Fruit fly (Drosophila melanogaster): ENCODE measurements around the gene tty.

The tty gene

DNA sequence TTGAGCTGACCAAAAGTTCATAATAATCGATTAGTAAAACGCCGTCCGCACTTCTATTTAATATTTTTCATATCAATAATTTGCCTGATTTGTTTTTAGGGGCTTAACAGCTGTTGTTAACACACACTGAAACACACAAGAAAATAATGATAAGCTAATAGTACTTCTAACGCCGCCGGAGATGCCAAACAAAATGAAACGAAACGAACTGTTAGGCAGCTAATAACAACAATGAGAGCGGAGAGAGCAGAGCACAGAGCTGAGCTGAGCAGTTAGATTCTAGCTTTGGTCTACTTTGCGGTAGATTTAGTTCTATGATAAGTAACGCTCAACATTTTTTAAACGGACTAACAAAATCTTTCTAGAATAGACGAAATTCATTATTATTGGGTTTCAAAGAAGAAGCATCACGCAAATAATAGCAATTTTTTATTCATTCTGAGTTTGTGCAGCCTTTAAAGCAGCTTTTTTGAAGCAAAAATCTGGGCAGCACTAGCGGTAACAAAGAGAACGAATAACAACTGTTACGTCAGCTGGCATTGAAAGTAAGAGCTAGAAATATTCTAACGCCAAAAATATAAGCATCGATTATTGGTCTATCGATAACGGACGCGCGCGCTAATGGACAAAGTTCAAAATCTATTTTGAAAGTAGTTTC is 32.9 kb downstream of the tty start, which contains the start of gene Abca3:
Gene Abca3, minus strand, starts transcription at position 181 of the 658 bp plus-strand sequence.
- TF ChIP-seq CG17801 (GFP tag; optimal IDR thresholded peaks at IDR 0.05; ENCODE audit: partially characterized antibody): peak; percentile 82

DNA sequence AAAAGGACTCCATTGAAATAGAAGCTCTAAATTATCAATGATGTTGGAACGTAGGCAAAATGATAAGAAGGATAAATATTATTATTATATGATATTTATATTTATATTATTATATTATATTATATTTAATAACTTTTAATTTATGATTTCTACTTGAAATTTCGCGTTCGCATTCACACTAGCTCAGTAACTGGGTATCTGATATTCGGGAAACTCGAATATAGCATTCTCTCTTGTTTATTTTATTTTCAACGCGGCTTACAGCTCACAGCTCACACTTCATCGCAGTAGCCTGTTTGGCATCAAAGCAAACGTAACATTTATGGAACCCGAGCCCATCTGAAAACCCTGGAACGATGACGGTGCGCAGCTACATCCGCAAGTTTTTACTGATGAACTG is 54.5 kb downstream of the tty start, which contains the start of gene CG1494:
Gene CG1494, plus strand, starts transcription at position 301 of the 400 bp plus-strand sequence.
- no peak for TF ChIP-seq CG17801 (GFP tag; optimal IDR thresholded peaks at IDR 0.05; ENCODE audit: partially characterized antibody)

DNA sequence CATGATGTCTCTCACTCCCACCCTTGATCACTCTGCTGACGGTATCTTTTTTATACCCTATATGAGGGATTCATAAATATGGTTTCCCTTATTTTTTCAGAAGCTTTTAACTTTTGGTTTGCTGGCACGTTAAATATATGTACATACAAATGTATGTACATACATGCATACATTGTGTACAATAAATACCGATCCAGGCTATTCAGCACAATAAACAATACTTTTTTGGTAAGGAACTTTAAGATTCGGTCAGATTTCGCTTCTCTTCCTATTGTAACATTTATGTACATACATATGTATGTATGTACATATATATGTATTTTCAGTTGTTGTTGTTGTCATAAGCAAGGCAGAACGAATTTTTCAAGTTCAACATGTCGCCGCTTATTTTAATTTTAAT is 57.4 kb downstream of the tty start:
- TF ChIP-seq CG17801 (GFP tag; optimal IDR thresholded peaks at IDR 0.05; ENCODE audit: partially characterized antibody): no peak

DNA sequence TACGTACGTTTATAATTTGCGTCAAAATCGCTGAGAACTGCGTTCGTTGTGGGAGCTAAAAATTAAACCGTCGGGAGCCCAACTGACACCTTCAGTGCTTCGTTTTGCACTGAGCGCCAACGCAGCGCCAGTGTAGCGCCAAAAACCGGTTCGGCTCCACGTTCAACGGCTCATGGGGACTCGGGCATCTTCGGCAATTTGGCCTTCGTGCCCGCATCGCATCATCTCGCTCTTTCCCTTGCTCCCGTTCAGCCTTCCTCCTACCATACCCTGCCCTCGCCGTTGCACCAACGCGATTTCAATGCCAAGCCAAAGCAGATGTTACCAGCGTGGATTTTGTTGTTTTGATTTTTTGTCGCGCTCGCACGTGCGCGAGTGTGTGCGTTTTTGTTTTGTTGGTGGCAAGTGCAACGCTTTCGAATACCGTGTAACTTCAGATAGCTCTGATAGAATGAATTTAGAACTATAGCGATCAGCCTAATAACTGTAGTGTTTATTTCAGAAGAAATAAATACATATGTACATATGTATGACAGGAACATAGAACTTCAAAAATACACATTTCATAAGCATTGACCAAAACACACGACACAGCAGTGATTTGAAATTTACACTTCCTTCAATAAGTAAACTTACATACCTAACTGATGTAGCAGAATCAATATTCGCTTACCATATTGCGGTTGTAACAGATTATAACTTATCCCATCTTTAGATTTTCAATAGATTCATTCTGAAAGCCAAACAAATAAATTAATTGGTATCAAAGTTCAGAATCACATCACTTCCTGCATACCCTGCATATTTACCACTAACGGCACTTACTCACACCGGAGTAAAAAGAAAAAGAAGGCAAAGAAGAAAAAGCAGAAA is 58.2 kb downstream of the tty start, which contains the start of gene Mnr:
Gene Mnr, minus strand, starts transcription at position 133 of the 873 bp plus-strand sequence.
- peak; percentile 10 for TF ChIP-seq CG17801 (GFP tag; optimal IDR thresholded peaks at IDR 0.05; ENCODE audit: partially characterized antibody)

DNA sequence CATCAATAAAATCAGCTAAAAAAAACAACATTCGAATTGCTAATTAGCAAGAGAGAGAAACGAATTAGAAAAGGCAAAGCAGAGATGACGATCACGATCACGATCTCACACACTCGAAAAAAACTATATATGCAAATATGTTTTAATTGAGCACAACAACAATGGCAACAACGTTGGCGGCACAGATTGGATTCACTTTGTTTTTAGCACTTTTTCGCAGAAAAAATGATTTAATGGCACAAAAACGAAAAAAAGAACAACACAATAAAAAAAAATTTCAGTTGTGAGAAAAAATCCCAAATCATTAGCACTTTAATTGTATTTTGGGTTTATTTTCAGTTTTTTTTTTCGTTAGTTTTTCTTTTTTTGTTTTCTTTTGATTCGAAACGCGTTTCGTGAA is 58.8 kb downstream of the tty start:
- no peak for TF ChIP-seq CG17801 (GFP tag; optimal IDR thresholded peaks at IDR 0.05; ENCODE audit: partially characterized antibody)

DNA sequence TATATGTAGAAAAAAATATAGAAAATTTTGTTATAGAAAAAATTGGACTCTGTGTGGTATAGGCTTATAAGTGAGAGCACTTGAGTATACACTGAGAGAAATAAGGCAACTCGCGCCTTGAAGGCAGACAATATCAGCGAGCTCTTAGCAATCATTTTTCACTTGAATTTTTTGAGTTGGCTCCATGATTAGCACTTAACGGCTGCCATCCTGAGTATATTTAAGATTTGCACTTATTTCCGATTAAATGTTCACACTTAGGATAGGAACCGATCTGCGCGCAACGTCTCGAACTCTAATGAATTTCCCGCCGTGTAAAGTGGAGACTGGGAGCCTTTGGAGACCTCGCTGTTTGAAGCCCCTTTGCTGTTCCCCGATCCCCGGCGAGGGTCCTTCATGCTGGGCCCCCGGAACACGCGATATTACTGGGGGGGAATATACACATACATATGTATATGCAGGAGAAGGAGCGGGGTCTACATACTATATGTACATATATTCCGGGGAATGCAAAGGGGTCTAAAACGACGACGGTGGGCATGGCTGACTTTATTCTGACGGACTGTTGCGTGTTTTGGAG is 60.1 kb downstream of the tty start:
- no peak for TF ChIP-seq CG17801 (GFP tag; optimal IDR thresholded peaks at IDR 0.05; ENCODE audit: partially characterized antibody)

All from ovary, adult (tissue).